Fruit fly (Drosophila melanogaster): ENCODE data around the gene CG11964.

Gene CG11964

DNA sequence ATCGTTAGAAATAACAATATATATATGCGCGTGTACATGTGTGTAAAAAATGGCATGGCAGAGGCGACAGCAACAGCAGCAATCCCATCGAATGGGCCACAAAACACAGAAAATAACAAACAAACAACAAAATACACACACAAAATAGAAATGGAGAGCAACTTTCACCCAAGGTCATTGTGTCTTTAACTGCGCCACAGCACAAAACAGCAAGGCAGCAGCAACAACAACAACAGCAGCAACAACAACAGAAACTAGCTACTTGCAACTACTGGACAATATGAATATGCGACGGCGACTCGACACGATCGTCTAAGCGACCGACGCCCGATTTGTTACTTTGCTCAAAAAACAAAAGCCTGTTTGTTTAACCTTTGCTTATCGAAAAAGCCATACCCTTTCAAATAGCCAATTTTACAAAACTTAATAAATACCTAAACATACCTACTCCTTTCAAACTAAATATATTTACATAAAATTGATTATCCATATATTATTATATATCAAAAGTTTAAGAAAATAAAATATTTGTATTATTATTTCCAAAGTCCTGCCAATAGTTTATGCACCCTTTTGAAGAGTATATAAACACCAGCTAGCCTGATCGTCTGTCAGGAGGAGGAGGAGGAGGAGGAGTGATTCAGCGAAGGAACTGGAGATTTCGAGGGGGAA is 3.1 kb upstream of the CG11964 start:
- no peak for TF ChIP-seq Hr83 (GFP tag; optimal IDR thresholded peaks at IDR 0.05; ENCODE audit: poor library complexity, severe bottlenecking)
- TF ChIP-seq usp (GFP tag; optimal IDR thresholded peaks at IDR 0.05): no peak
- TF ChIP-seq pan (optimal IDR thresholded peaks at IDR 0.05): no peak
- no peak for TF ChIP-seq h (GFP tag; optimal IDR thresholded peaks at IDR 0.05)
- no peak for TF ChIP-seq GATAd (GFP tag; optimal IDR thresholded peaks at IDR 0.05)
- TF ChIP-seq Hr78 (GFP tag; optimal IDR thresholded peaks at IDR 0.05): no peak
- TF ChIP-seq br (GFP tag; optimal IDR thresholded peaks at IDR 0.05): no peak
- no peak for TF ChIP-seq tai (GFP tag; optimal IDR thresholded peaks at IDR 0.05)
- TF ChIP-seq fru (GFP tag; optimal IDR thresholded peaks at IDR 0.05): no peak
- no peak for TF ChIP-seq foxo (GFP tag; optimal IDR thresholded peaks at IDR 0.05)
- TF ChIP-seq Rel (GFP tag; optimal IDR thresholded peaks at IDR 0.05): no peak
- TF ChIP-seq Rel (tag; optimal IDR thresholded peaks at IDR 0.05): no peak
- no peak for TF ChIP-seq CG32264 (GFP tag; optimal IDR thresholded peaks at IDR 0.05)
- no peak for TF ChIP-seq woc (GFP tag; optimal IDR thresholded peaks at IDR 0.05)
- no peak for TF ChIP-seq dmrt93B (GFP tag; optimal IDR thresholded peaks at IDR 0.05)
- no peak for TF ChIP-seq Dif (GFP tag; optimal IDR thresholded peaks at IDR 0.05; ENCODE audit: partially characterized antibody)

DNA sequence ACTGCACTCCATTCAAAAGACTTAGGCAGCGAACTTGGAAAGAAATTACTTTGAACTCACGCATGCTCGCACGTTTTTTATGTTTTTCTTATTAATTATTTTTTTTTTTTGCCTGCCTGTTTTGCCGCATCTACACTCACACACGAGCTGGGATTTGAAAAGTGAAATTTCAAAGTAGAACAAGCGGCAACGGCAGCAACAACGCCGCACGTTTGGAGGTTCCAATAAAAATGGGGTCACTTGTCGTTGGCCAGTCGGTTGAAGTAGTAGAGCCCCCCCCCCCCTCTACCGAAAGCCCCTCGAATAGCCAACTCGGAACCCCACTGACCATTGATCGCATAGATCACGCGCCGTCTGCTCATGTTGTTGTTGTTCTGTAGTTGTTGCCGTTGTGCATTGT is 1.6 kb upstream of the CG11964 start:
- no peak for TF ChIP-seq brk (GFP tag; optimal IDR thresholded peaks at IDR 0.05)
- TF ChIP-seq HLH106 (tag; optimal IDR thresholded peaks at IDR 0.05): no peak
- TF ChIP-seq OdsH (GFP tag; optimal IDR thresholded peaks at IDR 0.05): no peak
- TF ChIP-seq Hnf4 (GFP tag; optimal IDR thresholded peaks at IDR 0.05): no peak

DNA sequence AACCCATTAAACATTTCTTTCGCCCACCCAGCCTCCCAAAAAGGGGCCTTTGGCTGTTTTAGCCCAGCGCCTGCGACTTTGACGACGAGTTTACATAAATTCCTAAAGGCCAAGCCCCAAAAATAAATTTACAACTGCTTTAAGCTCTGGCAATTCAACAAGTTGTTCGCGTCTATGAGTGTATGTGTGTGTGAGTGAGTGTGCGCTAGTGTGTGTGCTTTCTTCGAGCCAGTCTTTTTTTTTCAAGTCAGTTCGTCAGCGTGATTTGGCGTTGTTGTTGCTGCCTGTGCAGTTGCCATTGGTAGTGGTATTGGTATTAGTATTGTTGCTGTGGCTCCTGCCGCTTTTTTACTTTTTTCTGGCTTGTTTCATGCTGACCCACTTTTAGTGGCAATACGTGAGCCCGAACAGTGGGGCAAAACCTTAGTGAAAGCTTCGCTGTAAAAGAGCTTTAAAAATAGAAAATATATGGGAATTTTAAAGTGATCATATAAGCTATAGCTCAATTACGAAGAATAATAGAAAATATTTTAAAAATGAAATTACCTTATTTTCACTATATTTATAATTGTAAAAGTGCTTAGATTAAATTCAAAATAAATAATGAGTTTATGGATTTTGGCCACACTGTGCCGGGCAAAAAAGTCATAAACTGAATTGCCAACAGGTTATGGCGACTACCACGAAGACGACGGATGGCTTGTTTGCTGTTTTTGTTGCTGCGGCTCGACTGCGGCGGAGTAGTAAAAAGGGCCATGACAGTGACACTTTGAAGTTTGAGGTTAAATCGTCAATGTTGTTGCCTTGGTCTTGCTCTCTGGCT is 893 bp upstream of the CG11964 start:
- TF ChIP-seq fru (GFP tag; optimal IDR thresholded peaks at IDR 0.05) (peak; percentile 86), CG32264 (GFP tag; optimal IDR thresholded peaks at IDR 0.05) (no peak), OdsH (GFP tag; optimal IDR thresholded peaks at IDR 0.05) (peak; percentile 86), Dfd (GFP tag; optimal IDR thresholded peaks at IDR 0.05) (no peak), CrebA (GFP tag; optimal IDR thresholded peaks at IDR 0.05; ENCODE audit: borderline replicate concordance) (no peak), Hr78 (GFP tag; optimal IDR thresholded peaks at IDR 0.05) (no peak), jim (GFP tag; optimal IDR thresholded peaks at IDR 0.05) (no peak), br (GFP tag; optimal IDR thresholded peaks at IDR 0.05) (peak; percentile 70), sv (GFP tag; optimal IDR thresholded peaks at IDR 0.05) (peak; percentile 55), dmrt93B (GFP tag; optimal IDR thresholded peaks at IDR 0.05) (peak; percentile 58), Hr83 (GFP tag; optimal IDR thresholded peaks at IDR 0.05; ENCODE audit: poor library complexity, severe bottlenecking) (no peak), sage (GFP tag; optimal IDR thresholded peaks at IDR 0.05) (peak; percentile 60), Vsx2 (GFP tag; optimal IDR thresholded peaks at IDR 0.05; ENCODE audit: partially characterized antibody) (no peak), HLH106 (tag; optimal IDR thresholded peaks at IDR 0.05) (peak; percentile 84), brk (GFP tag; optimal IDR thresholded peaks at IDR 0.05) (peak; percentile 57), ey (GFP tag; optimal IDR thresholded peaks at IDR 0.05) (peak; percentile 65), psq (GFP tag; optimal IDR thresholded peaks at IDR 0.05) (peak; percentile 83), Sp1 (GFP tag; optimal IDR thresholded peaks at IDR 0.05) (peak; percentile 88), woc (GFP tag; optimal IDR thresholded peaks at IDR 0.05) (peak; percentile 71), Jra (GFP tag; optimal IDR thresholded peaks at IDR 0.05) (no peak), foxo (GFP tag; optimal IDR thresholded peaks at IDR 0.05) (peak in 1 of 2 experiments; percentile 86), rgr (GFP tag; optimal IDR thresholded peaks at IDR 0.05) (peak; percentile 83), pan (optimal IDR thresholded peaks at IDR 0.05) (no peak), dsf (GFP tag; optimal IDR thresholded peaks at IDR 0.05; ENCODE audit: borderline replicate concordance) (no peak), Rel (GFP tag; optimal IDR thresholded peaks at IDR 0.05) (peak; percentile 45), Rel (tag; optimal IDR thresholded peaks at IDR 0.05) (peak; percentile 18), tai (GFP tag; optimal IDR thresholded peaks at IDR 0.05) (peak; percentile 51), Mio (GFP tag; optimal IDR thresholded peaks at IDR 0.05) (no peak), N (GFP tag; optimal IDR thresholded peaks at IDR 0.05) (no peak), Hnf4 (GFP tag; optimal IDR thresholded peaks at IDR 0.05) (peak; percentile 39), usp (GFP tag; optimal IDR thresholded peaks at IDR 0.05) (no peak), dl (GFP tag; optimal IDR thresholded peaks at IDR 0.05; ENCODE audit: insufficient read depth in 1 of 2, partially characterized antibody in 2 of 2) (no peak), GATAd (GFP tag; optimal IDR thresholded peaks at IDR 0.05) (no peak), CG9705 (GFP tag; optimal IDR thresholded peaks at IDR 0.05) (peak; percentile 51), h (GFP tag; optimal IDR thresholded peaks at IDR 0.05) (peak; percentile 81), Abd-B (GFP tag; optimal IDR thresholded peaks at IDR 0.05) (no peak)
